Worm (Caenorhabditis elegans) whole organism, mixed stage, embryonic: ENCODE results near the gene T04A6.3.
"Not testable (repeated sequence)": the region's sequence is repeated elsewhere in the genome, so short reads cannot be mapped to it uniquely, and the experiment has no call there.

ENCODE experiments used
- M03D4.4 ChIP-seq: sonication (generic microtip); optimal IDR thresholded peaks from 2 replicates; lab custom pipeline; 2017; ENCODE audit warnings: mild to moderate bottlenecking, missing genetic modification characterization, missing compliant biosample characterization
- bed-3 ChIP-seq: fragments of 200-800 bp; sonication (Bioruptor generic); optimal IDR thresholded peaks from 3 replicates; lab custom pipeline; 2018; ENCODE audit warnings: mild to moderate bottlenecking, missing genetic modification characterization, moderate library complexity, missing compliant biosample characterization
- blmp-1 ChIP-seq: fragments of 150-350 bp; optimal IDR thresholded peaks from 2 replicates; lab custom pipeline; 2014; ENCODE audit warnings: missing biosample characterization, missing genetic modification characterization
- ceh-39 ChIP-seq: fragments of 150-350 bp; optimal IDR thresholded peaks from 2 replicates; lab custom pipeline; 2014; ENCODE audit warnings: missing biosample characterization, missing genetic modification characterization
- ceh-43 ChIP-seq: fragments of 200-800 bp; sonication (Bioruptor generic); optimal IDR thresholded peaks from 2 replicates; lab custom pipeline; 2018; ENCODE audit warnings: mild to moderate bottlenecking, missing genetic modification characterization, moderate library complexity, missing compliant biosample characterization
- ceh-83 ChIP-seq: fragments of 200-800 bp; sonication (Bioruptor generic); optimal IDR thresholded peaks from 2 replicates; lab custom pipeline; 2018; ENCODE audit warnings: mild to moderate bottlenecking, missing genetic modification characterization, missing compliant biosample characterization
- ces-1 ChIP-seq: fragments of 150-350 bp; optimal IDR thresholded peaks from 2 replicates; lab custom pipeline; 2014; ENCODE audit warnings: missing biosample characterization, missing genetic modification reagents, missing genetic modification characterization
- cnd-1 ChIP-seq: fragments of 200-800 bp; sonication (Bioruptor generic); optimal IDR thresholded peaks from 2 replicates; lab custom pipeline; 2018; ENCODE audit warnings: mild to moderate bottlenecking, missing genetic modification characterization, missing compliant biosample characterization
- flh-1 ChIP-seq: fragments of 200-800 bp; sonication (Bioruptor generic); optimal IDR thresholded peaks from 2 replicates; lab custom pipeline; 2018; ENCODE audit warnings: mild to moderate bottlenecking, missing genetic modification characterization, moderate library complexity, missing compliant biosample characterization
- ham-2 ChIP-seq: fragments of 200-800 bp; sonication (Bioruptor generic); optimal IDR thresholded peaks from 2 replicates; lab custom pipeline; 2018; ENCODE audit warnings: mild to moderate bottlenecking, missing genetic modification characterization, missing compliant biosample characterization
- lin-13 ChIP-seq: fragments of 150-350 bp; optimal IDR thresholded peaks from 2 replicates; lab custom pipeline; 2014; ENCODE audit warnings: missing biosample characterization, missing genetic modification characterization
- lin-32 ChIP-seq: fragments of 200-800 bp; sonication (Bioruptor generic); optimal IDR thresholded peaks from 2 replicates; lab custom pipeline; 2018; ENCODE audit warnings: mild to moderate bottlenecking, missing genetic modification characterization, missing compliant biosample characterization
- lsy-2 ChIP-seq: fragments of 150-350 bp; optimal IDR thresholded peaks from 2 replicates; lab custom pipeline; 2014; ENCODE audit warnings: missing biosample characterization, missing genetic modification characterization
- mep-1 ChIP-seq: fragments of 150-350 bp; optimal IDR thresholded peaks from 2 replicates; lab custom pipeline; 2017; ENCODE audit warnings: missing biosample characterization, missing genetic modification reagents, missing genetic modification characterization, inconsistent platforms
- mls-2 ChIP-seq: sonication (generic microtip); optimal IDR thresholded peaks from 2 replicates; lab custom pipeline; 2016; ENCODE audit warnings: mild to moderate bottlenecking, missing genetic modification characterization, moderate library complexity, missing compliant biosample characterization
- nhr-12 ChIP-seq: fragments of 150-350 bp; optimal IDR thresholded peaks from 2 replicates; lab custom pipeline; 2014; ENCODE audit warnings: missing biosample characterization, missing genetic modification characterization
- nhr-2 ChIP-seq: fragments of 150-350 bp; optimal IDR thresholded peaks from 2 replicates; lab custom pipeline; 2014; ENCODE audit warnings: missing biosample characterization, missing genetic modification characterization
- nhr-237 ChIP-seq: fragments of 150-350 bp; optimal IDR thresholded peaks from 2 replicates; lab custom pipeline; 2014; ENCODE audit warnings: missing biosample characterization, missing genetic modification characterization
- nhr-28 ChIP-seq: fragments of 150-350 bp; optimal IDR thresholded peaks from 2 replicates; lab custom pipeline; 2014; ENCODE audit warnings: missing biosample characterization, missing genetic modification characterization
- nhr-76 ChIP-seq: sonication (generic microtip); optimal IDR thresholded peaks from 2 replicates; lab custom pipeline; 2017; ENCODE audit warnings: missing biosample characterization, missing genetic modification characterization
- sem-2 ChIP-seq: fragments of 200-800 bp; sonication (Bioruptor generic); optimal IDR thresholded peaks from 2 replicates; lab custom pipeline; 2018; ENCODE audit warnings: mild to moderate bottlenecking, missing genetic modification characterization, missing compliant biosample characterization
- snpc-4 ChIP-seq: fragments of 150-350 bp; optimal IDR thresholded peaks from 2 replicates; lab custom pipeline; 2014; ENCODE audit warnings: missing biosample characterization, missing genetic modification characterization
- sptf-1 ChIP-seq: sonication (generic microtip); optimal IDR thresholded peaks from 2 replicates; lab custom pipeline; 2017; ENCODE audit warnings: mild to moderate bottlenecking, missing genetic modification characterization, moderate library complexity, missing compliant biosample characterization
- tbx-8 ChIP-seq: fragments of 200-800 bp; sonication (Bioruptor generic); optimal IDR thresholded peaks from 2 replicates; lab custom pipeline; 2018; ENCODE audit warnings: mild to moderate bottlenecking, missing genetic modification characterization, moderate library complexity, missing compliant biosample characterization
- unc-120 ChIP-seq: sonication (generic microtip); optimal IDR thresholded peaks from 2 replicates; lab custom pipeline; 2017; ENCODE audit warnings: missing genetic modification characterization, missing compliant biosample characterization; ENCODE audit not compliant: poor library complexity, severe bottlenecking
- unc-39 ChIP-seq: fragments of 150-350 bp; optimal IDR thresholded peaks from 2 replicates; lab custom pipeline; 2014; ENCODE audit warnings: missing biosample characterization, missing genetic modification characterization

T04A6.3 gene

ce11 chrIII:7616228-7616627 lies 8.1 kb upstream of the T04A6.3 start, which contains the start of gene T04A6.1:
TSS of gene T04A6.1 (plus strand) at chrIII:7616528.
- TF ChIP-seq unc-120 (tag; lab: Kevin White, UChicago) (no peak), ces-1 (no peak)

ce11 chrIII:7614530-7614929 lies 6.4 kb upstream of the T04A6.3 start, which contains the start of gene T04A6.2:
TSS of gene T04A6.2 (plus strand) at chrIII:7614830.
- TF ChIP-seq bed-3 (no peak), nhr-76 (no peak)

ce11 chrIII:7609168-7609567 lies 1.0 kb upstream of the T04A6.3 start, which contains the start of gene nsph-4.3:
TSS of gene nsph-4.3 (minus strand) at chrIII:7609268.
- TF ChIP-seq nhr-28 (tag; lab: Kevin White, UChicago) (no peak), tbx-8 (GFP tag; lab: Kevin White, UChicago) (no peak), lsy-2 (tag; lab: Kevin White, UChicago) (no peak), nhr-237 (tag; lab: Kevin White, UChicago) (no peak)
- TF ChIP-seq, all 35 proteins: peak for 0

ce11 chrIII:7594482-7594881 lies 13.6 kb downstream of the T04A6.3 start, which contains the start of gene Y80D4G.2:
TSS of gene Y80D4G.2 (minus strand) at chrIII:7594582.
- TF ChIP-seq ceh-83 (GFP tag; lab: Kevin White, UChicago); mep-1 (tag; lab: Kevin White, UChicago); ceh-43: not testable (repeated sequence)

ce11 chrIII:7593285-7593928 lies 14.7 kb downstream of the T04A6.3 start, which contains the start of gene R13A5.11:
TSS of gene R13A5.11 (minus strand) at chrIII:7593335.
- TF ChIP-seq blmp-1 (tag; lab: Kevin White, UChicago) (no peak), ceh-43 (peak; percentile 84)

ce11 chrIII:7588214-7588613 lies 19.9 kb downstream of the T04A6.3 start, which contains the start of gene R13A5.15:
TSS of gene R13A5.15 (minus strand) at chrIII:7588314.
- no peak for TF ChIP-seq cnd-1
- TF ChIP-seq unc-39 (tag; lab: Kevin White, UChicago): no peak
- no peak for TF ChIP-seq nhr-76
- no peak for TF ChIP-seq nhr-2 (tag; lab: Kevin White, UChicago)
- no peak for TF ChIP-seq sem-2
- no peak for TF ChIP-seq lin-32 (GFP tag; lab: Kevin White, UChicago)
- TF ChIP-seq mls-2 (tag; lab: Kevin White, UChicago): no peak
- TF ChIP-seq ces-1: no peak
- no peak for TF ChIP-seq M03D4.4 (tag; lab: Kevin White, UChicago)
- TF ChIP-seq flh-1 (GFP tag; lab: Kevin White, UChicago): no peak
- no peak for TF ChIP-seq ham-2
- TF ChIP-seq ceh-43: no peak
- no peak for TF ChIP-seq nhr-12 (tag; lab: Kevin White, UChicago)

- TF ChIP-seq lsy-2 (tag; lab: Kevin White, UChicago) (peak; percentile 67), sptf-1 (no peak), ceh-39 (no peak), nhr-12 (tag; lab: Kevin White, UChicago) (no peak), mls-2 (tag; lab: Kevin White, UChicago) (no peak), snpc-4 (tag; lab: Kevin White, UChicago) (no peak), bed-3 (no peak), nhr-2 (tag; lab: Kevin White, UChicago) (no peak), mep-1 (tag; lab: Kevin White, UChicago) (peak; percentile 29)
Measured at ce11 chrIII:7584131-7584646, 23.9 kb downstream of the T04A6.3 start, which contains the start of gene cup-5. TSS of gene cup-5 (plus strand) at chrIII:7584181.

ce11 chrIII:7582885-7583284 lies 25.2 kb downstream of the T04A6.3 start, which contains the start of gene R13A5.10:
TSS of gene R13A5.10 (minus strand) at chrIII:7582985.
- TF ChIP-seq nhr-28 (tag; lab: Kevin White, UChicago) (no peak), lin-13 (tag; lab: Kevin White, UChicago) (no peak), flh-1 (GFP tag; lab: Kevin White, UChicago) (no peak), snpc-4 (tag; lab: Kevin White, UChicago) (no peak), nhr-12 (tag; lab: Kevin White, UChicago) (no peak), ceh-39 (no peak), lsy-2 (tag; lab: Kevin White, UChicago) (no peak), lin-32 (GFP tag; lab: Kevin White, UChicago) (no peak), ceh-83 (GFP tag; lab: Kevin White, UChicago) (no peak), nhr-76 (no peak), ham-2 (no peak), unc-120 (tag; lab: Kevin White, UChicago) (no peak), sem-2 (no peak), unc-39 (tag; lab: Kevin White, UChicago) (no peak), nhr-237 (tag; lab: Kevin White, UChicago) (no peak), ceh-43 (no peak)
